Worm (Caenorhabditis elegans): Measurements from ENCODE around the gene Y56A3A.31.

The Y56A3A.31 gene

DNA sequence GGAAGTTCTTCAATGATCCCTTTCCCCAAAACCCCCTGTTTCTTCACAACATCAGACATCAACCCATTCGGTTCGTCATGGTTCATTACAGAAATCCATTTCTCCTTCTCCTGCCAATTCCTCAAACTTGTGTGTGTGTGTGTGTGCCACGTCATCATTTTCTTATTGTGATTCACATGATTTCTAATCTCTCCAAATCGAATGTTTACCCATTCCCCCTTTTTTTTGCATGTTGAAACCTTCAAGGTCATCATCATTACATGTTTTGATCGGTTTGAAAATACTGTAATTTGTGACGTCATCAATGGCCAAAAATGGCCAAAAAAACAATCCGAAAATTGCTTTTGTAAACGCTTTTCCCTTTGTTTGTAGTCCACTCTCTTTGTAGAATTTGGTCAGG, 35.5 kb downstream of the Y56A3A.31 start:
- TF ChIP-seq F57C9.4 (tag; optimal IDR thresholded peaks at IDR 0.05) (no peak), hmg-20 (GFP tag; IDR thresholded peaks at IDR 0.05) (no peak), Y79H2A.3 (GFP tag; conservative IDR thresholded peaks at IDR 0.05) (no peak), mel-28 (tag; optimal IDR thresholded peaks at IDR 0.05; ENCODE audit: borderline replicate concordance) (no peak), nfya-1 (tag; optimal IDR thresholded peaks at IDR 0.05; ENCODE audit: borderline replicate concordance, insufficient read depth) (no peak), F52B5.7 (tag; optimal IDR thresholded peaks at IDR 0.05) (no peak), lin-40 (tag; optimal IDR thresholded peaks at IDR 0.05) (no peak), K11D2.4 (GFP tag; IDR thresholded peaks at IDR 0.05) (no peak), atf-7 (tag; optimal IDR thresholded peaks at IDR 0.05) (no peak), him-1 (tag; optimal IDR thresholded peaks at IDR 0.05) (no peak), F22D6.2 (tag; optimal IDR thresholded peaks at IDR 0.05) (no peak)

DNA sequence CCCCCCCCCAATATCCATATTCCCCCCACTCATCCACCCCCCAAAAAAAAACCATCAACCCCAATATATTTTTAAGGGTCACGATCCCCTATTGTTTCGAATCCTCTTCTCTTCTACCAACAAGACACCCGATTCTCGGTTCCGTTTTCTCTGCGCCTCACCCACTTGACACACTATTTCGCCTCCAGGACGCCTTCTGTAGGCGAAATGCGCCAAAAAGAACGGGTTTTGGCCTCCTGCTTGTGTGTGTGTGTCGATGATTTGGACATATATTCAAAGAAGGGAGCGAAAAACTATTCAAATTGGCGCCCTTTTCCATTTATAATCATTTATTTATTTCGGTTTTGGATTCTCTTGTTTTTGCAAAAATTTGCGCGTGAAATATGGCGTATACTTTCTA, 38.8 kb downstream of the Y56A3A.31 start:
- no peak for TF ChIP-seq egl-44 (GFP tag; IDR thresholded peaks at IDR 0.05)
- TF ChIP-seq hmg-1.2 (GFP tag; IDR thresholded peaks at IDR 0.05) = peak; percentile 84
- peak; percentile 39 for TF ChIP-seq ceh-27 (GFP tag; optimal IDR thresholded peaks at IDR 0.05)
- no peak for TF ChIP-seq dox-1 (GFP tag; IDR thresholded peaks at IDR 0.05)
- TF ChIP-seq nhr-27 (tag; optimal IDR thresholded peaks at IDR 0.05) = no peak
- no peak for TF ChIP-seq nfya-1 (tag; optimal IDR thresholded peaks at IDR 0.05; ENCODE audit: borderline replicate concordance, insufficient read depth)

DNA sequence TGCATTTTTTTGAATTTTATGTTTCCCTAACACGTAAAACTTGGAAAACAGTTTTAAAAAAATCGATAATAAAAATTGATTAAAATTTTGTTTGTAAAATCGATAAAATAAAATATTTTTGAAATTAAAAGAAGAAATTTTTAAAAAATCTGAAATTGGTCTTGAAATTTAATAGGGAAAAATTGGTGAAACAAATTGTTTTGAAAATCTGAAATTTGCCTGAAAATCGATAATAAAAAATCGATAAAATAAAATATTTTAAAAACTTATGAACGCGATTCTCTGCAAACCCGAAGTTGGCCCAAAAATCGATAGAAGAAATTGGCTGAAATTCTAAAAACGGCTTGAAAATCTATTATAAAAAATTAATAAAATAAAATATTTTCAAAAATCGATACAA, 39.4 kb downstream of the Y56A3A.31 start:
- TF ChIP-seq lin-40 (tag; optimal IDR thresholded peaks at IDR 0.05) = no peak
- TF ChIP-seq nhr-90 (tag; optimal IDR thresholded peaks at IDR 0.05) = no peak
- TF ChIP-seq sptf-2 (GFP tag; optimal IDR thresholded peaks at IDR 0.05) = no peak
- no peak for TF ChIP-seq madf-8 (GFP tag; conservative IDR thresholded peaks at IDR 0.05)
- no peak for TF ChIP-seq lag-1 (GFP tag; IDR thresholded peaks at IDR 0.05)
- TF ChIP-seq egl-44 (GFP tag; IDR thresholded peaks at IDR 0.05) = no peak
- TF ChIP-seq B0336.3 (GFP tag; IDR thresholded peaks at IDR 0.05) = no peak
- no peak for TF ChIP-seq F22D6.2 (tag; optimal IDR thresholded peaks at IDR 0.05)
- TF ChIP-seq F23B12.7 (tag; optimal IDR thresholded peaks at IDR 0.05; ENCODE audit: insufficient read depth) = no peak
- no peak for TF ChIP-seq cebp-2 (GFP tag; IDR thresholded peaks at IDR 0.05)
- TF ChIP-seq gei-17 (GFP tag; optimal IDR thresholded peaks at IDR 0.05) = no peak
- TF ChIP-seq ztf-6 (GFP tag; IDR thresholded peaks at IDR 0.05) = no peak
- TF ChIP-seq Y79H2A.3 (GFP tag; conservative IDR thresholded peaks at IDR 0.05) = no peak
- TF ChIP-seq ceh-40 (GFP tag; IDR thresholded peaks at IDR 0.05) = no peak
- TF ChIP-seq madf-3 (GFP tag; IDR thresholded peaks at IDR 0.05) = no peak
- no peak for TF ChIP-seq somi-1 (GFP tag; optimal IDR thresholded peaks at IDR 0.05)
- TF ChIP-seq let-607 (tag; optimal IDR thresholded peaks at IDR 0.05) = no peak
- no peak for TF ChIP-seq bed-2 (GFP tag; IDR thresholded peaks at IDR 0.05)

DNA sequence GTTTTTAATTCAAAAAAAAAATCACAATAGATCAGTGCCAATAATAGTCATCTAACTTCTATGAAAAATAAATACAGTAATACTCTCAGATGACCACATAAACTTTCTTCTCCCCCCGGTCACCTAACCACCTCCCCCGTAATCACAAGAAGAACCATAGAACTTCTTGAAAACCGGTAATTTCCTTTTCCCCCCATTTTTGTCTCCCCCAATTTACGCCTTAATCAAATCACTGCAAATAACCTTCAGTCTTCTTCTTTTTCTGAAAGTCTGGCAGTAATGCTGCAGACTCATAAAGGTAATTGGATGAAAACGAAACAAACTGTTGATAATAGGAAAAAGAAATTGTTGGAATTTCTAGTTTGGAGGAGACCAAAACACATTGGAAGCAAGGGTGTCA, 40.2 kb downstream of the Y56A3A.31 start:
- TF ChIP-seq sdz-38 (tag; optimal IDR thresholded peaks at IDR 0.05) (no peak), gei-17 (GFP tag; optimal IDR thresholded peaks at IDR 0.05) (no peak), athp-1 (tag; optimal IDR thresholded peaks at IDR 0.05) (no peak), B0019.2 (GFP tag; conservative IDR thresholded peaks at IDR 0.05) (no peak), egl-44 (GFP tag; IDR thresholded peaks at IDR 0.05) (no peak), lag-1 (GFP tag; IDR thresholded peaks at IDR 0.05) (no peak), cebp-1 (GFP tag; IDR thresholded peaks at IDR 0.05) (no peak), cebp-1 (tag; optimal IDR thresholded peaks at IDR 0.05) (no peak), ccch-3 (GFP tag; optimal IDR thresholded peaks at IDR 0.05) (no peak), Y56A3A.18 (GFP tag; IDR thresholded peaks at IDR 0.05) (no peak), dox-1 (GFP tag; IDR thresholded peaks at IDR 0.05) (no peak), F10E7.11 (tag; optimal IDR thresholded peaks at IDR 0.05) (no peak), ceh-40 (GFP tag; IDR thresholded peaks at IDR 0.05) (no peak), chd-7 (tag; optimal IDR thresholded peaks at IDR 0.05) (no peak), Y79H2A.3 (GFP tag; conservative IDR thresholded peaks at IDR 0.05) (no peak), ceh-27 (GFP tag; optimal IDR thresholded peaks at IDR 0.05) (no peak), ZK185.1 (tag; optimal IDR thresholded peaks at IDR 0.05; ENCODE audit: poor library complexity, severe bottlenecking) (no peak), rpc-1 (optimal IDR thresholded peaks at IDR 0.05) (no peak), rpc-1 (tag; optimal IDR thresholded peaks at IDR 0.05) (no peak), F52B5.7 (tag; optimal IDR thresholded peaks at IDR 0.05) (no peak), attf-5 (GFP tag; optimal IDR thresholded peaks at IDR 0.05) (no peak)
